Fruit fly (Drosophila melanogaster): Measurements from ENCODE around the gene caz.

Gene caz

DNA sequence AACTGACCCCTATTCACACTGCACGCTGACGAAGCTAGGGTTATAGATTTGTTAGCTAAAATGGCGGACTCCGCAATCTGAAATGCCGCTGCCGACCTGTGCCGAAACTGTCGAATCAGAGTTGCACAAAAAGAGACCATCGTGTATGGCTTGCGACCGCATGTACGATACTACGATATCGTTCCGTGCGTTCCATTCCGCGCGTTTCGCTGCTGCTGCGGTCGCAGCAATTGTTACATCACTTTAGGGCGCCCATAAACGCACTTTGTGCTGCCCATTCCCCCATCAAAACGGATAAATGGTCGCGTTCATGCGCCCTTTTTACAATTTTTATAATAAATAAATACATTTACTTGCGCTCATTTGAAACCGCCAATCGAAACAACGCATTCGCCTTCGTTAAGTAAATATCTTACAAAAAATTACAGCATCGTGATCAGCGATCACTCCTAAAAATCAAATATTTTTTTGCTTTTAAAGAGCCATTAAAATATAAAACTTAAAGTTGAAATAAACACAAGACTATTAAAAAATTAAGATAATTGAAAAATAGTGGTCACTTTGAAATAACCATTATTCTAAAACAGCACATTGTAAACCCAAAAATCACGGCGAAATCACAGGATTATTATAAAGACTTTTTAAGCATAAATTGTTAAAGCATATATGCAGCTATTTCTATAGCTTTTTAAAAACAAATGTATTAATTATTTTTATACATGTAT, 31.7 kb downstream of the caz start, which contains the start of gene Cyp1:
Gene Cyp1 (minus strand): TSS at position 174 of the 725 bp plus-strand sequence.
- TF ChIP-seq CG8478 (optimal IDR thresholded peaks at IDR 0.05): no peak
- no peak for TF ChIP-seq CTCF (optimal IDR thresholded peaks at IDR 0.05)

DNA sequence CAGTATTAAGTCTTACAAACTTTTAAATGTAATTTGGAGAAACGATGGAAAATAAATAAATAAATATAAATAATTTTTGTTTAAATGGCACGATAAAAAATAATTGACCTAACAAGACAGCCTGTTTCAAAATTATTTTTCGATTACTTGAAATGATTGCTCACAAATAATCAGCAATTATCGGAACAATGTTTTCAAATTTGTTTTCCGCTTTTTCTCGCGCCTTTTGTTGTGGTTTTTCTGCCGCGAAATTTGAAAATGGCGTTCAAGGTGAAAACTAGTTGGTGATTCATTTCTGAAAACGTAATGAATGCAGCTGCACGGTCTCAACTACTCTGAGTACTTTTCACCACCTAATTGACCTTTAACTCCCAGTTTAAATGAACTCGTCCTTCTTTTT, 32.4 kb downstream of the caz start:
- TF ChIP-seq CG8478 (optimal IDR thresholded peaks at IDR 0.05) (no peak), CTCF (optimal IDR thresholded peaks at IDR 0.05) (no peak)

DNA sequence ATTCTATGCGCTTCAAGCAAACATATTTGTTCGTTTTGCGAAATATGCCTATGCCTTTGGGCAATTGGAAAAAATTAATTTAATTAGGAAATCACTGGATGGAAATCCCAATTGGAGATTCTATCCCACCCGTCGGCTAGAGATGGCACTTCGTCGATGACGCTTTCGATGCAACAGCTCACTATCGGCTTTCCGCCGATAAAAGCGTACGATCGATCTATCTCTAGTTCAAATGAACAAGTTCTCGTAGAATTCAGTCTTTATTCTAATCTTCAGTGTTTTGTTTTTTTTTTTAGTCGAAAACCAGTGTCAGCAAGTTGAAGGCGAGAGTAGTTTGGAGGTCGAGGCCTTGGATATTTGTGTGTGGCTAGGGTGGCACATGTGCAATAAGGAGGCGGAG, 34.5 kb downstream of the caz start, which contains the start of the genes CG9917 and CG32579:
Gene CG9917 (minus strand): TSS at position 169 of the 400 bp plus-strand sequence.
Gene CG32579 (plus strand): TSS at position 224 of the 400 bp plus-strand sequence.
- no peak for TF ChIP-seq CG8478 (optimal IDR thresholded peaks at IDR 0.05)
- no peak for TF ChIP-seq CTCF (optimal IDR thresholded peaks at IDR 0.05)

DNA sequence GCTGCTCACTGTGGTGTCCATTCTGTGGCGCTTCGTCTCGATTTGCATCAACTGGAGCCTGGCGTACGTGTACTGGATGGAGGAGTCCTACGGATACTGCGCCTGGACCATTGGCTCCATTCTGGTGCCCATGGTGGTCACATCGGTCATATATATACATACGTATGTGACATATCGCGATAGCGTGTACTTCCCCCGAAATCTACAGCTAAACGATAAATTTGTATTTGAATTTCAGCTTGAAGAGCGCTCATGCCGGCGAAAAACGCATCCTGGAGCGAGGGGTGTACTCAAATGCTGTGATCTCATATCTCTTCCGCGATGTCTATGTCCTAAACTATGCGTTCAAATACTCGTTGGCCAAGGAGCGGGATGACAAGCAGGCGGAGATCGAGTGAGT, 34.9 kb downstream of the caz start:
- TF ChIP-seq CTCF (optimal IDR thresholded peaks at IDR 0.05): no peak
- TF ChIP-seq CG8478 (optimal IDR thresholded peaks at IDR 0.05): no peak

DNA sequence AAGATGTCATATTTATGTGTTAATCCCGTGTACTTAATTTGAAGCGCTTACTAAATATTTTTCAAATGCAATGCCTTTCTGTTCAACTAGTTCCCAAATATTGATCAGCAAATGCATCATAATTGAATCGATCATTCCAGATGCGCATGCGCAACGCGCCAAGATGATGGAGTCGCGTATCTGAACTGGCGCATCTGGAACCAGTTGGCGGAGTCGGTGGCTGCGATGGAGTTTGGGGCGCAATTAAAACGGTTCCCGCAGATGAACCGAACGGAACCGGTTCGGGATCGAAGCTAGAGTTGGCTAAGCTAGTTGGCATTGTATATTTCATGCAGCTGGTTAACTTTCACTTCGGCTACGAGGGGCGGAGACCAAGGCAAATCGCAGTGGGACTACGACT, 36.9 kb downstream of the caz start, which contains the start of gene CalpC:
Gene CalpC (plus strand): TSS at position 292 of the 400 bp plus-strand sequence.
- TF ChIP-seq CG8478 (optimal IDR thresholded peaks at IDR 0.05): no peak
- TF ChIP-seq CTCF (optimal IDR thresholded peaks at IDR 0.05): no peak

DNA sequence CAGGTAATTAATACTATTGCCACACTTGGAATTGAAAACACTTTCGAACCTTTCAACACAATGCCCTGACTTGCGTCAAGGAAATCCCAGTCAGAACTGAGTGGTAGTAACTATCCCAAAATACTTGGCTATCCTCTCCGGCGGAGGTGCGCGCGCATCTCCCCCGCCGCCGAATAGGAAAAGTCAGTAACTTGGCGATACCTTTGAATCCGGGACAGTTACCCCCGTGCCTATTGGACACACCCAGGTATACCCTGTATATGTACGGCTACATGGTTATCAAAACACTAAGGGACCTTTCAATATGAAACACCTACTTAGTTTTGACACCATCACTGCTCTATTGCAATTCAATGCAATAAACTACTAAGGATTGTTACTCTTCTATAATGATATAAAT, 42.0 kb downstream of the caz start, which contains the start of gene CG9919:
Gene CG9919 (minus strand): TSS at position 101 of the 400 bp plus-strand sequence.
- no peak for TF ChIP-seq CG8478 (optimal IDR thresholded peaks at IDR 0.05)
- no peak for TF ChIP-seq CTCF (optimal IDR thresholded peaks at IDR 0.05)

DNA sequence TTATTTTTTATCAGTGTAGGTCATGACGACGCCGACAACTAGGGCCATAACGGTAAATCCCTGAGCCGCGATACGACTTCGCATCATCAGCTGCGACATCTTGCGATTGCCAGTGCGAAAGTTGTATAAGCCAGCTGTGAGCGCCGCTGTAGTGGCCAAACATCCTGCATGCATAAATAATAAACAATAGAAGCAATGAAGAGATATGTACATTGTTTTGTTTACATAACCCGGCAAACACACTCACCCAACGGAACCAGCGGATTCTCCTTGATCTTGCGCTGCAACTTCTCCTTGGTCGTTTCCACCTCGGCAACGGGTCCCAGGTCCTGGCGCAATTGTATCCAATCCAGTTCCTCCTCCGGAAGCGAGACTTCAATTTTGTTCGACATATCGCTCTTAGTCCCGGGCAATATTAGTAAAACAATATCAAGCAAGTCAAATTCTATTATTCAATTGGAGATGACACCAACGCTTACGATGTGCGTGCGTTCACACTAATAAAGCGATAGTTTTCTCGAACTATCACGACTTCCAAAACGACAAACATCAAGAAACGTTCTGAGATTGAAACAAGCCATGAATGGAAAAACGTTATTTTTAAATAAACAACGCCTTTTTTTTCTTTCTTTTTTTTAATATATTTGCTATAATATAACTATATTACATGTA, 43.1 kb downstream of the caz start:
- TF ChIP-seq CG8478 (optimal IDR thresholded peaks at IDR 0.05) (no peak), CTCF (optimal IDR thresholded peaks at IDR 0.05) (no peak)

DNA sequence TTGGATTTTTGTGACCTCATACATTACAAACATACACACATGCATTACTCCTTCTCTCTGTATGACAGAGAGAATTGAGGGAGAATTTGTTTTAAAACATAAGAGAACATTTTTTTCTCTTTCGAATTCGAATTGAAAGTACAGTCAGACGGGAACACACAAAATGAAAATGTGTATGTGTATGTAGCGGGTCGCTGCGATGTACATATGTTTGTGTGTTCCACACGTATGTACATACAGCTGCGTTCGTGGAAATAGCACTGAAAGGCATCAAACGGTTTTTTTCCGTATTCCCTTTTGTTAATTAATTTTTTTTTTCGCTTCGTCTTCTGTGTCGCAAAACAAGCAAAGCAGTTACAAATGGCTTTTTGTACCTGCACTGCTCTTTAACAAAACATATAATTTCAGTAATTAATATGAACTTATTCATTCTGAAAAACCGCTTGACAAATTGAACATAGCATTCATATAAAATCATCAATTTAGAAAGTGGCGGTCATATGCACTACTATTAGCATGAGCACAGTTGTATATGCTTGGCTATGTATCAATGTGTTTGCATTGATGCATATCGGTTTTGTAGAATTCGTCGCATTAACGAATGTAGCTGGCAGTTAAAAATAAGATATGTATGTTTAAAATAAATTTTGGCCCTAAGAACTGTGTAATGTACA, 44.1 kb downstream of the caz start:
- no peak for TF ChIP-seq CTCF (optimal IDR thresholded peaks at IDR 0.05)
- no peak for TF ChIP-seq CG8478 (optimal IDR thresholded peaks at IDR 0.05)

DNA sequence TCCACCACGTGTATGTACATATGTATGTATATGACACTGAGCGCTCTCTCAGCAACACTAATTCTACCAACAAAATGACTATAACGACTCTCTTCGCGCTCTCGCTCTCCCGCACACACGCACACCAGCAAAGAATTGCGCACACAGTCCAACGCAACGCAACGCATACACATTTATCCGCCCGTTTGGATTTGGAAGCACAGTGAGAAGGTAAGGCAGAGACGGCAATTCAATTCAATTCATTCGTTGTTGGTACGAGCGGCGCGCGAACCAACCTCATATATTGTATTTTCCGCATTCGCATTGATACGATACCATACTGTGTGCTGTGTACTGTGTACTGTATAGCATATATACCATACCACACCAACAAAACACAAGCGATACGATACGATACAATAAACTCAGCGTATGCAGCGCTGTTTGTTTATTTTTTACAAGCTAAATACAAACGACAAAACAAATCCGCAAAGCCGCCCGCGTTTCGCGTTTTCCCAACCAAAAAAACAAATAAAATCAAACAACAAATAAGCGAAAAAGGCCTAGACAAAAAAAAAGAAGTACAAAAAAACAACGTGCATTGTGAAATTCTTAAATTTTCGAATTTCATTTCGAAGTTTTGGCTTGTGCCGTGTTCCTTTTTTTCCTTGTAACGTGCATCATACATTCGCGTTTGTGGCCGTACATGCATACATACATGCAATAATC, 45.0 kb downstream of the caz start, which contains the start of the genes CG9921 and Dsp1:
Gene CG9921 (minus strand): TSS at position 167 of the 708 bp plus-strand sequence.
Gene Dsp1 (plus strand): TSS at position 179 of the 708 bp plus-strand sequence.
- TF ChIP-seq CG8478 (optimal IDR thresholded peaks at IDR 0.05) (no peak), CTCF (optimal IDR thresholded peaks at IDR 0.05) (no peak)

DNA sequence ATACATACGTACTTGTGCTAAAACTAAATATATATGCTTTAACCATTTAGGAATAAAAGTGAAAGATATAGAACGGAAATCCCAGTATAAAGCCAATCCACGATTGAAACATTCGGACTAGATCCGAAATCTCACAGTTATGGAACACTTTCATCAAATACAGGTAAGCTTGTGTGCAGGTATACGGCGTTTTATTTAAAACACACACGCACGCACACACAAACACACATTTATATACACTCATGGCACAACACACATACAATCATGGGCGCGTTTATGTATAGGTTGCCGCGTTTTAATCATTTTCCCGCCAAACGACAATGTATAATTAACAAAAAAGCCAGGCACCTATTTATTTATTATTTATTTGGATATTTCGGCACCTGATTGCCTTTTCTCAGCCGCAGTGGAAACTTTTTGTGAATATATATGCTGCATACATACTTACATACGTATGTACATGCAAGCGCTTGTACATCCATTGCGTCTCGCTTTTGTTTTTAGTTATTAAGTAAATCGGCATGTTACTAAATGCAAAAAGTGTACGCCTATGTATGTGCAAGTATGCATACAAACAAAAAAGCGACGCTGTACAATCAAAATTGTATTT, 45.7 kb downstream of the caz start:
- TF ChIP-seq CTCF (optimal IDR thresholded peaks at IDR 0.05): no peak
- TF ChIP-seq CG8478 (optimal IDR thresholded peaks at IDR 0.05): no peak

DNA sequence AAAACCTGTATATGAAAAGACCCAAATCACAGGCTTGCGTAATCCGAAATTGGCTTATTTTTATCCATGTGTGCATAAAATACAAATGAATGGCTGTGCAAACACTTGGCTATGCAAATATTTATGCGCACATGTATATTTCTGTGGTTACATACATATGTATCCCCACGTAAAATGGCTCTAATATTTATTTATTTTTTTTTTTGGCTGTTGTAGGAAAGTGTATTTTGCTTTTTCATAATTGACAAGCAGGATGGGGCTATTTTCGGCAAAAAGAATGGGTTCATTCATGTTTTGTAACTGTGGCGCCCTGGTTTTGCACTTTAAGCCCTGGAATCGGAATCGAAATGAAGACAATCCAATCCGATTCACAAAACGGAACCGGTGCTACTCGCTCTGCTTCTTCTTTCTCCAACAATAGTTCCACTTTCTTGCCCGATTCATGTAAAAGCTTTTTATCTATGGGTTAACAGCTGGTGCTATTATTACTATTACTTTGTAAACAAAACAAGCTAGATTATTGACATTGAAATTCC, 46.6 kb downstream of the caz start:
- TF ChIP-seq CG8478 (optimal IDR thresholded peaks at IDR 0.05) (no peak), CTCF (optimal IDR thresholded peaks at IDR 0.05) (no peak)

Measured in S2 (cell line).